Worm (Caenorhabditis elegans): ENCODE measurements around the gene scb-1.

scb-1 gene

ce11 chrV:11083691-11084090 is 35.8 kb downstream of the scb-1 start (continued):
- TF ChIP-seq pag-3 (tag; optimal IDR thresholded peaks at IDR 0.05; ENCODE audit: borderline replicate concordance, insufficient read depth) (peak; percentile 88), ceh-8 (GFP tag; optimal IDR thresholded peaks at IDR 0.05) (no peak), jun-1 (tag; optimal IDR thresholded peaks at IDR 0.05) (no peak), nhr-77 (tag; optimal IDR thresholded peaks at IDR 0.05) (peak; percentile 66), irx-1 (tag; optimal IDR thresholded peaks at IDR 0.05) (peak; percentile 35), mep-1 (tag; optimal IDR thresholded peaks at IDR 0.05) (peak; percentile 49), lsy-2 (tag; optimal IDR thresholded peaks at IDR 0.05) (peak; percentile 23 to 60)

ce11 chrV:11082964-11083363 is 36.5 kb downstream of the scb-1 start:
- TF ChIP-seq sptf-1 (tag; optimal IDR thresholded peaks at IDR 0.05): no peak
- no peak for TF ChIP-seq aha-1 (tag; optimal IDR thresholded peaks at IDR 0.05)
- TF ChIP-seq jun-1 (tag; optimal IDR thresholded peaks at IDR 0.05): no peak
- no peak for TF ChIP-seq mab-9 (GFP tag; IDR thresholded peaks at IDR 0.05)
- TF ChIP-seq zip-4 (GFP tag; optimal IDR thresholded peaks at IDR 0.05): no peak
- TF ChIP-seq lin-13 (GFP tag; optimal IDR thresholded peaks at IDR 0.05): no peak
- TF ChIP-seq unc-30 (tag; optimal IDR thresholded peaks at IDR 0.05): no peak
- no peak for TF ChIP-seq fos-1 (tag; optimal IDR thresholded peaks at IDR 0.05)
- no peak for TF ChIP-seq nhr-71 (tag; optimal IDR thresholded peaks at IDR 0.05)
- no peak for TF ChIP-seq grh-1 (GFP tag; IDR thresholded peaks at IDR 0.05)
- TF ChIP-seq nhr-76 (tag; optimal IDR thresholded peaks at IDR 0.05): no peak
- TF ChIP-seq fkh-8 (tag; optimal IDR thresholded peaks at IDR 0.05): no peak
- no peak for TF ChIP-seq elt-2 (tag; optimal IDR thresholded peaks at IDR 0.05)
- TF ChIP-seq lir-3 (tag; optimal IDR thresholded peaks at IDR 0.05; ENCODE audit: poor library complexity): no peak
- no peak for TF ChIP-seq snpc-4 (tag; optimal IDR thresholded peaks at IDR 0.05)
- no peak for TF ChIP-seq irx-1 (tag; optimal IDR thresholded peaks at IDR 0.05)

- TF ChIP-seq nhr-77 (tag; optimal IDR thresholded peaks at IDR 0.05) (peak; percentile 78), nhr-90 (tag; optimal IDR thresholded peaks at IDR 0.05; ENCODE audit: poor library complexity) (peak; percentile 24), alr-1 (tag; optimal IDR thresholded peaks at IDR 0.05; ENCODE audit: borderline replicate concordance) (no peak), nhr-47 (tag; optimal IDR thresholded peaks at IDR 0.05) (peak; percentile 71), mep-1 (tag; optimal IDR thresholded peaks at IDR 0.05) (peak; percentile 49), lir-3 (tag; optimal IDR thresholded peaks at IDR 0.05; ENCODE audit: poor library complexity) (peak; percentile 21), unc-62 (GFP tag; optimal IDR thresholded peaks at IDR 0.05) (no peak), ama-1 (optimal IDR thresholded peaks at IDR 0.05) (peak; percentile 83), skn-1 (tag; optimal IDR thresholded peaks at IDR 0.05) (no peak), xbp-1 (tag; optimal IDR thresholded peaks at IDR 0.05) (peak; percentile 37), lin-13 (GFP tag; optimal IDR thresholded peaks at IDR 0.05) (peak; percentile 14), aly-2 (tag; optimal IDR thresholded peaks at IDR 0.05) (peak; percentile 96), rnt-1 (tag; optimal IDR thresholded peaks at IDR 0.05) (peak; percentile 88), sox-4 (tag; optimal IDR thresholded peaks at IDR 0.05) (no peak), dsc-1 (tag; optimal IDR thresholded peaks at IDR 0.05) (peak; percentile 67), dpl-1 (GFP tag; optimal IDR thresholded peaks at IDR 0.05) (no peak), fkh-8 (tag; optimal IDR thresholded peaks at IDR 0.05) (no peak), tbx-2 (tag; optimal IDR thresholded peaks at IDR 0.05) (peak; percentile 58), nhr-237 (tag; optimal IDR thresholded peaks at IDR 0.05) (no peak), lin-39 (tag; optimal IDR thresholded peaks at IDR 0.05) (peak; percentile 23), nhr-20 (tag; optimal IDR thresholded peaks at IDR 0.05) (peak; percentile 80), efl-3 (GFP tag; optimal IDR thresholded peaks at IDR 0.05) (no peak), sup-37 (GFP tag; optimal IDR thresholded peaks at IDR 0.05) (peak; percentile 71), snpc-4 (tag; optimal IDR thresholded peaks at IDR 0.05) (no peak), swsn-7 (tag; optimal IDR thresholded peaks at IDR 0.05) (peak; percentile 68), nhr-71 (tag; optimal IDR thresholded peaks at IDR 0.05) (peak; percentile 93), mdl-1 (tag; optimal IDR thresholded peaks at IDR 0.05) (peak in 1 of 2 experiments; percentile 22), lsy-2 (tag; optimal IDR thresholded peaks at IDR 0.05) (peak; percentile 32 to 44), ztf-4 (tag; optimal IDR thresholded peaks at IDR 0.05) (peak; percentile 81), unc-130 (tag; optimal IDR thresholded peaks at IDR 0.05) (peak; percentile 35), snu-23 (GFP tag; optimal IDR thresholded peaks at IDR 0.05) (peak; percentile 76), fos-1 (tag; optimal IDR thresholded peaks at IDR 0.05) (peak; percentile 12), fkh-4 (tag; optimal IDR thresholded peaks at IDR 0.05; ENCODE audit: borderline replicate concordance) (no peak), egl-27 (tag; optimal IDR thresholded peaks at IDR 0.05) (peak in 1 of 2 experiments; percentile 24), nhr-19 (GFP tag; conservative IDR thresholded peaks at IDR 0.05) (peak; percentile 84), zag-1 (tag; optimal IDR thresholded peaks at IDR 0.05) (no peak)
Measured at ce11 chrV:11082475-11082874, 37.0 kb downstream of the scb-1 start.

All from whole organism, L1 larva.